Fruit fly (Drosophila melanogaster) whole organism, prepupa: ENCODE measurements around the gene Hsp83.
A peak's percentile ranks its signal among the peaks of the same experiment; 100 is the strongest.

Experiments
- Blimp-1 ChIP-seq: fragments of 200-800 bp; sonication (Bioruptor generic); optimal IDR thresholded peaks from 3 replicates; lab custom pipeline; 2017; ENCODE audit warnings: missing biosample characterization, missing genetic modification characterization, mild to moderate bottlenecking, moderate library complexity, missing genetic modification reagents
- CG11294 ChIP-seq: fragments of 200-800 bp; sonication (Bioruptor generic); IDR thresholded peaks from 2 replicates; pipeline ENCODE4 v1.3.6; 2022; ENCODE audit warnings: missing biosample characterization, missing genetic modification characterization
- CG11902 ChIP-seq: fragments of 200-800 bp; sonication (Bioruptor generic); optimal IDR thresholded peaks from 3 replicates; lab custom pipeline; 2016; ENCODE audit warnings: missing biosample characterization, missing genetic modification characterization
- CG15336 ChIP-seq: fragments of 200-800 bp; sonication (Bioruptor generic); IDR thresholded peaks from 2 replicates; pipeline ENCODE4 v1.3.6; 2022; ENCODE audit warnings: missing biosample characterization, missing genetic modification characterization
- CG1621 ChIP-seq: fragments of 200-800 bp; sonication (Bioruptor generic); optimal IDR thresholded peaks from 3 replicates; lab custom pipeline; 2018; ENCODE audit warnings: missing biosample characterization, mild to moderate bottlenecking, missing genetic modification characterization
- CG31627 ChIP-seq: fragments of 200-800 bp; sonication (Bioruptor generic); optimal IDR thresholded peaks from 3 replicates; lab custom pipeline; 2016; ENCODE audit warnings: missing biosample characterization, missing genetic modification characterization
- CG34406 ChIP-seq: fragments of 200-800 bp; sonication (Bioruptor generic); optimal IDR thresholded peaks from 3 replicates; lab custom pipeline; 2016; ENCODE audit warnings: missing biosample characterization, missing genetic modification characterization
- CG6163 ChIP-seq: fragments of 200-800 bp; sonication (Bioruptor generic); IDR thresholded peaks from 3 replicates; pipeline ENCODE4 v1.3.6; 2022; ENCODE audit warnings: missing biosample characterization, missing genetic modification characterization
- CG6792 ChIP-seq: fragments of 200-800 bp; sonication (Bioruptor generic); optimal IDR thresholded peaks from 3 replicates; lab custom pipeline; 2016; ENCODE audit warnings: missing biosample characterization, missing genetic modification characterization
- CG6854 ChIP-seq: fragments of 200-800 bp; sonication (Bioruptor generic); optimal IDR thresholded peaks from 2 replicates; lab custom pipeline; 2017; ENCODE audit warnings: missing biosample characterization, mild to moderate bottlenecking, missing genetic modification characterization
- CG7368 ChIP-seq: fragments of 200-800 bp; sonication (Bioruptor generic); optimal IDR thresholded peaks from 3 replicates; lab custom pipeline; 2016; ENCODE audit warnings: missing biosample characterization, missing genetic modification characterization
- CG8319 ChIP-seq: fragments of 200-800 bp; sonication (Bioruptor generic); optimal IDR thresholded peaks from 3 replicates; lab custom pipeline; 2016; ENCODE audit warnings: missing biosample characterization, missing genetic modification characterization
- CG8632 ChIP-seq: fragments of 200-800 bp; sonication (Bioruptor generic); optimal IDR thresholded peaks from 3 replicates; lab custom pipeline; 2016; ENCODE audit warnings: missing biosample characterization, missing genetic modification characterization
- Eip75B ChIP-seq: fragments of 200-800 bp; sonication (Bioruptor generic); optimal IDR thresholded peaks from 3 replicates; lab custom pipeline; 2016; ENCODE audit warnings: missing biosample characterization, missing genetic modification characterization
- Eip78C ChIP-seq: fragments of 200-800 bp; sonication (Bioruptor generic); peaks from one replicate; lab custom pipeline; 2016; ENCODE audit warnings: missing biosample characterization, missing genetic modification characterization
- Ets21C ChIP-seq: fragments of 200-800 bp; sonication (Bioruptor generic); optimal IDR thresholded peaks from 3 replicates; lab custom pipeline; 2016; ENCODE audit warnings: missing biosample characterization, missing genetic modification characterization
- Gug ChIP-seq: fragments of 200-800 bp; sonication (Bioruptor generic); IDR thresholded peaks from 2 replicates; pipeline ENCODE4 v1.3.6; 2022; ENCODE audit warnings: missing biosample characterization, missing genetic modification characterization
- Hr39 ChIP-seq: fragments of 200-800 bp; sonication (Bioruptor generic); optimal IDR thresholded peaks from 2 replicates; lab custom pipeline; 2016; ENCODE audit warnings: missing biosample characterization, missing genetic modification characterization
- OdsH ChIP-seq: fragments of 200-800 bp; sonication (Bioruptor generic); optimal IDR thresholded peaks from 3 replicates; lab custom pipeline; 2016; ENCODE audit warnings: missing biosample characterization, missing genetic modification characterization
- Smox ChIP-seq: fragments of 200-800 bp; sonication (Bioruptor generic); optimal IDR thresholded peaks from 3 replicates; lab custom pipeline; 2016; ENCODE audit warnings: missing biosample characterization, missing genetic modification characterization
- Sox14 ChIP-seq: fragments of 200-800 bp; sonication (Bioruptor generic); optimal IDR thresholded peaks from 3 replicates; lab custom pipeline; 2016; ENCODE audit warnings: missing biosample characterization, missing genetic modification characterization
- cyc ChIP-seq: fragments of 200-800 bp; sonication (Bioruptor generic); optimal IDR thresholded peaks from 3 replicates; lab custom pipeline; 2016; ENCODE audit warnings: missing biosample characterization, missing genetic modification characterization
- dac ChIP-seq: fragments of 200-800 bp; sonication (Bioruptor generic); optimal IDR thresholded peaks from 2 replicates; lab custom pipeline; 2017; ENCODE audit warnings: missing biosample characterization, mild to moderate bottlenecking, missing genetic modification characterization
- dsx ChIP-seq: fragments of 200-800 bp; optimal IDR thresholded peaks from 3 replicates; lab custom pipeline; 2019; ENCODE audit warnings: missing biosample characterization, mild to moderate bottlenecking, missing genetic modification characterization, moderate library complexity; ENCODE audit not compliant: poor library complexity, severe bottlenecking
- esn ChIP-seq: fragments of 200-800 bp; sonication (Bioruptor generic); optimal IDR thresholded peaks from 2 replicates; lab custom pipeline; 2016; ENCODE audit warnings: missing biosample characterization, mild to moderate bottlenecking, missing genetic modification characterization, moderate library complexity
- fd59A ChIP-seq: fragments of 200-800 bp; sonication (Bioruptor generic); optimal IDR thresholded peaks from 2 replicates; lab custom pipeline; 2017; ENCODE audit warnings: missing biosample characterization, mild to moderate bottlenecking, missing genetic modification characterization, missing genetic modification reagents
- lz ChIP-seq: fragments of 200-800 bp; sonication (Bioruptor generic); optimal IDR thresholded peaks from 3 replicates; lab custom pipeline; 2016; ENCODE audit warnings: missing biosample characterization, missing genetic modification characterization
- net ChIP-seq: fragments of 200-800 bp; sonication (Bioruptor generic); optimal IDR thresholded peaks from 3 replicates; lab custom pipeline; 2016; ENCODE audit warnings: missing biosample characterization, missing genetic modification characterization
- pdm3 ChIP-seq: fragments of 200-800 bp; sonication (Bioruptor generic); optimal IDR thresholded peaks from 3 replicates; lab custom pipeline; 2016; ENCODE audit warnings: missing biosample characterization, missing genetic modification characterization
- svp ChIP-seq: fragments of 200-800 bp; sonication (Bioruptor generic); peaks from one replicate; lab custom pipeline; 2016; ENCODE audit warnings: missing biosample characterization, missing genetic modification characterization
- topi ChIP-seq: fragments of 200-800 bp; sonication (Bioruptor generic); optimal IDR thresholded peaks from 3 replicates; lab custom pipeline; 2016; ENCODE audit warnings: missing biosample characterization, missing genetic modification characterization
- vri ChIP-seq: fragments of 200-800 bp; sonication (Bioruptor generic); optimal IDR thresholded peaks from 3 replicates; lab custom pipeline; 2016; ENCODE audit warnings: missing biosample characterization, mild to moderate bottlenecking, missing genetic modification characterization

The Hsp83 gene

dm6 chr3L:3222643-3223389 is 30.0 kb downstream of the Hsp83 start, which contains the start of the genes RpL28 and eIF1 (continued):
- TF ChIP-seq dac (peak; percentile 78), CG6163 (GFP tag; lab: Robert Waterston, UW) (peak; percentile 89), Ets21C (GFP tag; lab: Kevin White, UChicago) (peak; percentile 21), CG8319 (peak; percentile 84), Hr39 (GFP tag; lab: Kevin White, UChicago) (peak; percentile 25), CG1621 (no peak), Eip75B (peak; percentile 68), lz (GFP tag; lab: Kevin White, UChicago) (peak; percentile 91), CG11294 (GFP tag; lab: Robert Waterston, UW) (peak; percentile 32), fd59A (peak; percentile 68), CG6854 (GFP tag; lab: Kevin White, UChicago) (peak; percentile 93), CG15336 (GFP tag; lab: Robert Waterston, UW) (no peak), dsx (GFP tag; lab: Kevin White, UChicago) (peak; percentile 5), CG6792 (peak; percentile 79), vri (no peak), Gug (GFP tag; lab: Robert Waterston, UW) (no peak), Smox (no peak), cyc (GFP tag; lab: Kevin White, UChicago) (peak; percentile 91), svp (no peak), pdm3 (GFP tag; lab: Kevin White, UChicago) (peak; percentile 88), CG34406 (GFP tag; lab: Kevin White, UChicago) (peak; percentile 83), OdsH (GFP tag; lab: Kevin White, UChicago) (no peak)

- no peak for TF ChIP-seq net (GFP tag; lab: Kevin White, UChicago)
- no peak for TF ChIP-seq lz (GFP tag; lab: Kevin White, UChicago)
- TF ChIP-seq dsx (GFP tag; lab: Kevin White, UChicago): no peak
- no peak for TF ChIP-seq topi (GFP tag; lab: Kevin White, UChicago)
- no peak for TF ChIP-seq CG6163 (GFP tag; lab: Robert Waterston, UW)
- TF ChIP-seq, all 60 proteins: peak for 0
Observed at dm6 chr3L:3223390-3223914, 30.7 kb downstream of the Hsp83 start.

dm6 chr3L:3224740-3225719 is 32.3 kb downstream of the Hsp83 start, which contains the start of gene Larp4B:
TSS of gene Larp4B (plus strand) at chr3L:3224838.
- TF ChIP-seq Blimp-1 (GFP tag; lab: Kevin White, UChicago) (peak; percentile 41), Eip78C (GFP tag; lab: Kevin White, UChicago) (peak; percentile 75), CG7368 (GFP tag; lab: Kevin White, UChicago) (no peak), CG11902 (no peak), CG31627 (GFP tag; lab: Kevin White, UChicago) (peak; percentile 38), esn (GFP tag; lab: Kevin White, UChicago) (peak; percentile 40), lz (GFP tag; lab: Kevin White, UChicago) (peak; percentile 8), Sox14 (GFP tag; lab: Kevin White, UChicago) (peak; percentile 43), CG8632 (GFP tag; lab: Kevin White, UChicago) (no peak)
